Fruit fly (Drosophila melanogaster) whole organism, prepupa: Measurements from ENCODE around the gene mtg.

Experiments
- CG10669 ChIP-seq: fragments of 200-800 bp; sonication (Bioruptor generic); optimal IDR thresholded peaks from 3 replicates; lab custom pipeline; 2018; ENCODE audit warnings: missing biosample characterization, mild to moderate bottlenecking, missing genetic modification characterization, moderate library complexity
- CG15336 ChIP-seq: fragments of 200-800 bp; sonication (Bioruptor generic); IDR thresholded peaks from 2 replicates; pipeline ENCODE4 v1.3.6; 2022; ENCODE audit warnings: missing biosample characterization, missing genetic modification characterization
- CG3919 ChIP-seq: fragments of 200-800 bp; sonication (Bioruptor generic); optimal IDR thresholded peaks from 3 replicates; lab custom pipeline; 2016; ENCODE audit warnings: missing biosample characterization, missing genetic modification characterization
- CG6808 ChIP-seq: fragments of 200-800 bp; sonication (Bioruptor generic); optimal IDR thresholded peaks from 3 replicates; lab custom pipeline; 2017; ENCODE audit warnings: missing biosample characterization, missing genetic modification characterization, mild to moderate bottlenecking, moderate library complexity, missing genetic modification reagents
- CG6854 ChIP-seq: fragments of 200-800 bp; sonication (Bioruptor generic); optimal IDR thresholded peaks from 2 replicates; lab custom pipeline; 2017; ENCODE audit warnings: missing biosample characterization, mild to moderate bottlenecking, missing genetic modification characterization
- Eip93F ChIP-seq: fragments of 200-800 bp; sonication (Bioruptor generic); optimal IDR thresholded peaks from 2 replicates; lab custom pipeline; 2016; ENCODE audit warnings: missing biosample characterization, mild to moderate bottlenecking, missing genetic modification characterization
- Gug ChIP-seq: fragments of 200-800 bp; sonication (Bioruptor generic); IDR thresholded peaks from 2 replicates; pipeline ENCODE4 v1.3.6; 2022; ENCODE audit warnings: missing biosample characterization, missing genetic modification characterization
- Sox102F ChIP-seq: fragments of 200-800 bp; sonication (Bioruptor generic); optimal IDR thresholded peaks from 2 replicates; lab custom pipeline; 2016; ENCODE audit warnings: missing biosample characterization, mild to moderate bottlenecking, missing genetic modification characterization
- Sox14 ChIP-seq: fragments of 200-800 bp; sonication (Bioruptor generic); optimal IDR thresholded peaks from 3 replicates; lab custom pipeline; 2016; ENCODE audit warnings: missing biosample characterization, missing genetic modification characterization
- vri ChIP-seq: fragments of 200-800 bp; sonication (Bioruptor generic); optimal IDR thresholded peaks from 3 replicates; lab custom pipeline; 2016; ENCODE audit warnings: missing biosample characterization, mild to moderate bottlenecking, missing genetic modification characterization

DNA sequence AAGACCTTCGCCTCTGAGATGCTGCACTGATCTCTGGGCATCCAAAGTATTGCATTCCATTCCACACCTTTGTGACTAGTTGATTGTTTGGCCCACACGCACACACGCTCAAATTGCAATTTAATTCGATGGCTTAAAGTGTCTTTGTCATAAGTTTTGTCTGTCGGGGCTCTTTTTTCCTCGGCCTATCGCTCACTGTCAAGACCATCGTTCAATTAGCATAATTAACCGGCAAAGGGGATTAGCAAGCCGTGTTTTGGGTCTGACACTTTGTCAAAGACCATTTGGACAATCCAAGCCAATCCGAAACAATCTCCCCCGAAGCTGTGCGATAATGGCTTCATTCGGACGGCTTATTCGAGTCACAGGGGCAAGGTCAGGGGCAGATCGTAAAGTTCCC is 4.0 kb downstream of the mtg start:
- TF ChIP-seq Eip93F (GFP tag; lab: Kevin White, UChicago) (no peak), CG15336 (GFP tag; lab: Robert Waterston, UW) (no peak), CG6854 (no peak), CG3919 (GFP tag; lab: Kevin White, UChicago) (no peak), CG6808 (no peak), CG10669 (GFP tag; lab: Kevin White, UChicago) (no peak), Gug (no peak), Sox102F (GFP tag; lab: Kevin White, UChicago) (no peak), vri (no peak), Sox14 (GFP tag; lab: Kevin White, UChicago) (no peak)
